Worm (Caenorhabditis elegans): Measurements from ENCODE around the gene F22E5.23.
"Not testable (repeated sequence)": the region's sequence is repeated elsewhere in the genome, so short reads cannot be mapped to it uniquely, and the experiment has no call there.

DNA sequence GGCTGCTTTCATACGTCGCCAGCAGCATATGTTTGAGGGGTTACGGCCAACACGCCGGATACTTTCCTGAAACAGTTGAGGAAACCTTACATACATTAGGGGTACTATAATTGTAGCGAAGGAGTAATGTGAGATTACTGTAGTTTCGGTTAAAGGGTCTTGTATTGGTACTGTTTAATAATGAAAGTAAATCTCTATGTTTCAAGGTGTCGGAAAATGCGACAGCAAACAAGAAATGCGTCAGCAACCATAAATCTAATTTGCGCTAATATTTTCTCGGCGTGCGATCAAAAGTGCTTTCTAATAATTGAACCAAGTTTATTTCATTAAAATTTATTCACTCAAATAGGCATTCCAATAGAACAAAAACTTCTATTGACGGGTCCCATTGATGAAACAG is 31.2 kb downstream of the F22E5.23 start, which contains the start of gene sri-57:
- TF ChIP-seq him-1, W03F9.2, dao-5 (tag; optimal IDR thresholded peaks at IDR 0.05): not testable (repeated sequence)

Data from whole organism, L4/young adult.